Worm (Caenorhabditis elegans) whole organism, mixed stage, embryonic: Measurements from ENCODE around the gene sdz-33.

Experiments
- blmp-1 ChIP-seq: fragments of 150-350 bp; optimal IDR thresholded peaks from 2 replicates; lab custom pipeline; 2014; ENCODE audit warnings: missing biosample characterization, missing genetic modification characterization
- ceh-83 ChIP-seq: fragments of 200-800 bp; sonication (Bioruptor generic); optimal IDR thresholded peaks from 2 replicates; lab custom pipeline; 2018; ENCODE audit warnings: mild to moderate bottlenecking, missing genetic modification characterization, missing compliant biosample characterization
- ces-1 ChIP-seq: fragments of 150-350 bp; optimal IDR thresholded peaks from 2 replicates; lab custom pipeline; 2014; ENCODE audit warnings: missing biosample characterization, missing genetic modification reagents, missing genetic modification characterization
- elt-1 ChIP-seq: sonication (generic microtip); optimal IDR thresholded peaks from 2 replicates; lab custom pipeline; 2017; ENCODE audit warnings: missing genetic modification characterization, mild to moderate bottlenecking, missing compliant biosample characterization, antibody characterized with exemption, moderate library complexity, borderline replicate concordance; ENCODE audit not compliant: insufficient read depth
- elt-3 ChIP-seq: fragments of 150-350 bp; optimal IDR thresholded peaks from 2 replicates; lab custom pipeline; 2014; ENCODE audit warnings: missing biosample characterization, missing genetic modification characterization
- flh-1 ChIP-seq: fragments of 200-800 bp; sonication (Bioruptor generic); optimal IDR thresholded peaks from 2 replicates; lab custom pipeline; 2018; ENCODE audit warnings: mild to moderate bottlenecking, missing genetic modification characterization, moderate library complexity, missing compliant biosample characterization
- mep-1 ChIP-seq: fragments of 150-350 bp; optimal IDR thresholded peaks from 2 replicates; lab custom pipeline; 2017; ENCODE audit warnings: missing biosample characterization, missing genetic modification reagents, missing genetic modification characterization, inconsistent platforms
- nhr-12 ChIP-seq: fragments of 150-350 bp; optimal IDR thresholded peaks from 2 replicates; lab custom pipeline; 2014; ENCODE audit warnings: missing biosample characterization, missing genetic modification characterization
- nhr-237 ChIP-seq: fragments of 150-350 bp; optimal IDR thresholded peaks from 2 replicates; lab custom pipeline; 2014; ENCODE audit warnings: missing biosample characterization, missing genetic modification characterization
- nhr-76 ChIP-seq: sonication (generic microtip); optimal IDR thresholded peaks from 2 replicates; lab custom pipeline; 2017; ENCODE audit warnings: missing biosample characterization, missing genetic modification characterization
- pha-4 ChIP-seq: fragments of 150-350 bp; optimal IDR thresholded peaks from 2 replicates; lab custom pipeline; 2018; ENCODE audit warnings: missing biosample characterization, missing genetic modification reagents, missing genetic modification characterization
- sem-2 ChIP-seq: fragments of 200-800 bp; sonication (Bioruptor generic); optimal IDR thresholded peaks from 2 replicates; lab custom pipeline; 2018; ENCODE audit warnings: mild to moderate bottlenecking, missing genetic modification characterization, missing compliant biosample characterization
- sptf-1 ChIP-seq: sonication (generic microtip); optimal IDR thresholded peaks from 2 replicates; lab custom pipeline; 2017; ENCODE audit warnings: mild to moderate bottlenecking, missing genetic modification characterization, moderate library complexity, missing compliant biosample characterization
- unc-62 ChIP-seq: fragments of 150-350 bp; optimal IDR thresholded peaks from 2 replicates; lab custom pipeline; 2014; ENCODE audit warnings: missing biosample characterization, missing genetic modification reagents, missing genetic modification characterization

DNA sequence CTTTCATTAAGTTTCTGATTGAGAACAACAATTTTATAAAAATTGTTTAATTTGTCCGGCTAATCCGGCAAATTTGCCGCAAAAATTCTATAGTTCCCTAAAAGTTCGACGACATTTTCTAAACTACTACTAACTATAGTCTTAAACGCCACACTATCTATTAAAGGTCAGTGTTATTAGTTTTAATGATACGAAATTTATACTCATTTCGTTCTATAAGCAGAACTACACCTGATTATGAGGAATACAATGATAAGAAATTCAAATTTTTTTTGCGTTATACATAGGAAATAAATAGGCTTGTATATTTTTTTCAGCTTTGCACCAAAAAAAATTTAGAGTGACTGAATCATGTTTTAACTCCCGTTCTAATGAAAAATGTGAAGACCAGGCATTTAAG lies 41.2 kb downstream of the sdz-33 start:
- TF ChIP-seq elt-3 (tag; lab: Kevin White, UChicago) (no peak), flh-1 (no peak), nhr-76 (tag; lab: Kevin White, UChicago) (no peak), pha-4 (tag; lab: Kevin White, UChicago) (no peak), sptf-1 (tag; lab: Kevin White, UChicago) (no peak), ceh-83 (no peak), unc-62 (GFP tag; lab: Kevin White, UChicago) (no peak), elt-1 (tag; lab: Kevin White, UChicago) (no peak), ces-1 (GFP tag; lab: Kevin White, UChicago) (no peak), mep-1 (tag; lab: Kevin White, UChicago) (no peak), sem-2 (GFP tag; lab: Kevin White, UChicago) (no peak), nhr-12 (tag; lab: Kevin White, UChicago) (no peak), nhr-237 (tag; lab: Kevin White, UChicago) (no peak), blmp-1 (tag; lab: Kevin White, UChicago) (no peak)
